Worm (Caenorhabditis elegans): ENCODE data around the gene pac-1.

ce11 chrIII:8494708-8495107 lies at the start of gene pac-1:
- TF ChIP-seq unc-62 (GFP tag; optimal IDR thresholded peaks at IDR 0.05) (no peak), nhr-237 (tag; optimal IDR thresholded peaks at IDR 0.05) (no peak), hlh-1 (tag; optimal IDR thresholded peaks at IDR 0.05) (no peak), pha-4 (tag; optimal IDR thresholded peaks at IDR 0.05) (no peak), sem-2 (GFP tag; optimal IDR thresholded peaks at IDR 0.05) (no peak), sptf-1 (tag; optimal IDR thresholded peaks at IDR 0.05) (no peak), ces-1 (GFP tag; optimal IDR thresholded peaks at IDR 0.05) (no peak), nhr-2 (tag; optimal IDR thresholded peaks at IDR 0.05) (no peak)

Data from whole organism, mixed stage, embryonic.